Fruit fly (Drosophila melanogaster): Measurements from ENCODE around the gene Sam-S.

DNA sequence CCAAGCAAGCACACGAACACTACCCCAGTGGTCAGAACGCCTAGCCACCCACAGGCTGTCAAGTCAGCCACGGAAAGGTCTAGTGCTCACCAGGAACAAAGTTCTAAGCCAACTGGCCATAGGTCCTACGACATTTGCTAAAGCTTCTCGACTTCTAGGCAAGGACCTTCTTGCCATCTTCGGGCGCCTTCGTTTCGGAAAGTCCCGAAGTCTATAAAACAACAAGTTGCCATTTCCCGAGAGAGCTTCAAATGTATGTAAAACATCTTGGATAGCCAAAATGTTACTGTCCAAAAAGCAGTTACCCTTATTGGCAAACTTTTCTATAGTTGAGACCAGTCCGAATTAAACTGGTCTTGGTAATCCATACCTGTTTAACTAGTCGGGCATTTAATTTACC lies 39.8 kb downstream of the Sam-S start:
- no peak for TF ChIP-seq usp (GFP tag; optimal IDR thresholded peaks at IDR 0.05)
- TF ChIP-seq dl (GFP tag; optimal IDR thresholded peaks at IDR 0.05; ENCODE audit: insufficient read depth in 1 of 2, partially characterized antibody in 2 of 2) = no peak
- no peak for TF ChIP-seq Mio (GFP tag; optimal IDR thresholded peaks at IDR 0.05)
- TF ChIP-seq psq (GFP tag; optimal IDR thresholded peaks at IDR 0.05) = no peak
- no peak for TF ChIP-seq CG32264 (GFP tag; optimal IDR thresholded peaks at IDR 0.05)
- TF ChIP-seq Abd-B (GFP tag; optimal IDR thresholded peaks at IDR 0.05) = no peak
- TF ChIP-seq OdsH (GFP tag; optimal IDR thresholded peaks at IDR 0.05) = no peak

Measured in whole organism, wandering third instar larva.